Worm (Caenorhabditis elegans): ENCODE measurements around the gene F46F2.3.
A peak's percentile ranks its signal among the peaks of the same experiment; 100 is the strongest.

Gene F46F2.3

ce11 chrX:15259947-15260687 is at the start of gene F46F2.3:
F46F2.3 (minus strand) TSS chrX:15260287.
- no peak for TF ChIP-seq aly-2 (tag; optimal IDR thresholded peaks at IDR 0.05)
- peak; percentile 68 for TF ChIP-seq nhr-20 (tag; optimal IDR thresholded peaks at IDR 0.05)
- peak; percentile 53 for TF ChIP-seq nhr-71 (tag; optimal IDR thresholded peaks at IDR 0.05)
- peak in 1 of 2 experiments; percentile 18 for TF ChIP-seq egl-27 (tag; optimal IDR thresholded peaks at IDR 0.05)
- 0 out of 2 replicates have a peak, but pooled peaks have one; percentile 11 for TF ChIP-seq nhr-19 (GFP tag; conservative IDR thresholded peaks at IDR 0.05)
- TF ChIP-seq mep-1 (tag; optimal IDR thresholded peaks at IDR 0.05): peak; percentile 41
- TF ChIP-seq ceh-90 (tag; optimal IDR thresholded peaks at IDR 0.05): no peak
- no peak for TF ChIP-seq ets-5 (GFP tag; IDR thresholded peaks at IDR 0.05)
- no peak for TF ChIP-seq zip-4 (GFP tag; optimal IDR thresholded peaks at IDR 0.05)
- peak; percentile 94 for TF ChIP-seq nhr-85 (tag)
- 0 out of 2 replicates have a peak, but pooled peaks have one; percentile 6 for TF ChIP-seq grh-1 (GFP tag; IDR thresholded peaks at IDR 0.05)
- peak in 1 of 6 experiments; percentile 31 for TF ChIP-seq elt-3 (tag; optimal IDR thresholded peaks at IDR 0.05)
- TF ChIP-seq snu-23 (GFP tag; optimal IDR thresholded peaks at IDR 0.05): peak; percentile 55
- peak; percentile 27 for TF ChIP-seq blmp-1 (tag; optimal IDR thresholded peaks at IDR 0.05)
- TF ChIP-seq nhr-90 (tag; optimal IDR thresholded peaks at IDR 0.05; ENCODE audit: poor library complexity): peak; percentile 50
- peak; percentile 79 for TF ChIP-seq lin-14 (GFP tag; optimal IDR thresholded peaks at IDR 0.05)

ce11 chrX:15309138-15309537 is 49.1 kb upstream of the F46F2.3 start, which contains the start of gene nhr-91:
nhr-91 (plus strand) TSS chrX:15309369.
- TF ChIP-seq snu-23 (GFP tag; optimal IDR thresholded peaks at IDR 0.05): no peak
- no peak for TF ChIP-seq mep-1 (tag; optimal IDR thresholded peaks at IDR 0.05)
- TF ChIP-seq pag-3 (tag; optimal IDR thresholded peaks at IDR 0.05; ENCODE audit: borderline replicate concordance, insufficient read depth): no peak
- TF ChIP-seq xbp-1 (tag; optimal IDR thresholded peaks at IDR 0.05): no peak
- TF ChIP-seq lin-14 (GFP tag; optimal IDR thresholded peaks at IDR 0.05): no peak
- no peak for TF ChIP-seq nhr-11 (tag; optimal IDR thresholded peaks at IDR 0.05)
- TF ChIP-seq efl-3 (GFP tag; optimal IDR thresholded peaks at IDR 0.05): no peak
- TF ChIP-seq irx-1 (tag; optimal IDR thresholded peaks at IDR 0.05): no peak
- no peak for TF ChIP-seq alr-1 (tag; optimal IDR thresholded peaks at IDR 0.05; ENCODE audit: borderline replicate concordance)
- TF ChIP-seq lir-3 (tag; optimal IDR thresholded peaks at IDR 0.05; ENCODE audit: poor library complexity): no peak
- no peak for TF ChIP-seq fkh-8 (tag; optimal IDR thresholded peaks at IDR 0.05)
- no peak for TF ChIP-seq C04F5.9 (tag; optimal IDR thresholded peaks at IDR 0.05)
- no peak for TF ChIP-seq nhr-85 (tag)
- no peak for TF ChIP-seq snpc-4 (tag; optimal IDR thresholded peaks at IDR 0.05)
- TF ChIP-seq unc-130 (tag; optimal IDR thresholded peaks at IDR 0.05): no peak
- no peak for TF ChIP-seq ceh-63 (GFP tag; optimal IDR thresholded peaks at IDR 0.05)
- no peak for TF ChIP-seq ztf-4 (tag; optimal IDR thresholded peaks at IDR 0.05)
- no peak for TF ChIP-seq ama-1 (optimal IDR thresholded peaks at IDR 0.05)
- no peak for TF ChIP-seq tbx-2 (tag; optimal IDR thresholded peaks at IDR 0.05)

ce11 chrX:15308685-15309084 is 48.6 kb upstream of the F46F2.3 start:
- TF ChIP-seq Y116A8C.19 (tag; optimal IDR thresholded peaks at IDR 0.05; ENCODE audit: borderline replicate concordance): no peak
- TF ChIP-seq nhr-47 (tag; optimal IDR thresholded peaks at IDR 0.05): no peak
- no peak for TF ChIP-seq elt-2 (tag; optimal IDR thresholded peaks at IDR 0.05)
- no peak for TF ChIP-seq ceh-88 (GFP tag; IDR thresholded peaks at IDR 0.05)
- TF ChIP-seq snu-23 (GFP tag; optimal IDR thresholded peaks at IDR 0.05): no peak

- TF ChIP-seq swsn-7 (tag; optimal IDR thresholded peaks at IDR 0.05) (no peak), snu-23 (GFP tag; optimal IDR thresholded peaks at IDR 0.05) (no peak), lin-15B (tag; optimal IDR thresholded peaks at IDR 0.05) (no peak), F16B12.6 (tag; optimal IDR thresholded peaks at IDR 0.05) (no peak), unc-62 (GFP tag; optimal IDR thresholded peaks at IDR 0.05) (no peak), blmp-1 (tag; optimal IDR thresholded peaks at IDR 0.05) (peak; percentile 84), egl-13 (tag; optimal IDR thresholded peaks at IDR 0.05) (no peak), nhr-237 (tag; optimal IDR thresholded peaks at IDR 0.05) (no peak), elt-3 (tag; optimal IDR thresholded peaks at IDR 0.05) (no peak), aly-2 (tag; optimal IDR thresholded peaks at IDR 0.05) (no peak), mab-9 (GFP tag; IDR thresholded peaks at IDR 0.05) (no peak), unc-98 (GFP tag; IDR thresholded peaks at IDR 0.05) (no peak), nhr-19 (GFP tag; conservative IDR thresholded peaks at IDR 0.05) (no peak), unc-130 (tag; optimal IDR thresholded peaks at IDR 0.05) (no peak), nhr-85 (tag) (peak; percentile 29)
These were observed 47.6 kb upstream of the F46F2.3 start for ce11 chrX:15307677-15308076.
